Fruit fly (Drosophila melanogaster): ENCODE results near the gene CG15638.

DNA sequence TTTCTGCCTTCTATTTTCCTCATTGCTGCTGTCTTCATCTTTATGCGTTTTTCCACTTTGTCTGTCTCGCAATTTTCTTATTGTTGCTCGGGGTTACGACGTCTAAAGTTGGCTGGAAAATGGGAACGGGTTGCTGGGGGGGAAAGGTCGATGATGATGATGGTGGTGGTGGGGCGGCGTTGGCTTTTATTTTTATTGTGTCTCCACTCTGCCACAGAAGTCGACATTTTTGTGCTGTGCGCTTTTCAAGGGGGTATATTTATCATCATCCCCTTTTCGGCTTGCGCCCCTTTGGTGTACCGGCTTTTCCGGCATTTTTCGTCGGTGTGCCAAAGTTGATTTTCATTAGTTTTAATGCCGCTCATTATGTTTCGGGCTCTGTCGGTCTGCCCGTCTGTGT, 19.8 kb upstream of the CG15638 start:
- no peak for TF ChIP-seq pan (optimal IDR thresholded peaks at IDR 0.05)
- TF ChIP-seq usp (GFP tag; optimal IDR thresholded peaks at IDR 0.05), result no peak
- TF ChIP-seq CG8478 (optimal IDR thresholded peaks at IDR 0.05), result no peak
- TF ChIP-seq Dll (optimal IDR thresholded peaks at IDR 0.05), result no peak
- TF ChIP-seq psq (optimal IDR thresholded peaks at IDR 0.05), result no peak
- no peak for TF ChIP-seq EcR (GFP tag; optimal IDR thresholded peaks at IDR 0.05)

Measured in whole organism.